Worm (Caenorhabditis elegans) whole organism, young adult: ENCODE measurements around the gene C54E10.10.

ENCODE experiments used
- Y95B8A.8 ChIP-seq: fragments of 200-800 bp; sonication (Bioruptor generic); IDR thresholded peaks from 2 replicates; pipeline ENCODE4 v1.3.6; 2022; ENCODE audit warnings: missing genetic modification reagents, missing genetic modification characterization, missing compliant biosample characterization
- atf-7 ChIP-seq: sonication (generic microtip); optimal IDR thresholded peaks from 2 replicates; lab custom pipeline; 2017; ENCODE audit warnings: mild to moderate bottlenecking, missing genetic modification characterization, missing compliant biosample characterization
- him-1 ChIP-seq: sonication (generic microtip); optimal IDR thresholded peaks from 2 replicates; lab custom pipeline; 2016; ENCODE audit warnings: missing genotype, missing genetic modification reagents, missing genetic modification characterization, missing compliant biosample characterization
- tbp1 ChIP-seq: fragments of 200-800 bp; sonication (Bioruptor generic); optimal IDR thresholded peaks from 2 replicates; lab custom pipeline; 2018; ENCODE audit warnings: mild to moderate bottlenecking, missing genetic modification characterization, missing compliant biosample characterization
- unc-62 ChIP-seq: fragments of 150-350 bp; optimal IDR thresholded peaks from 2 replicates; lab custom pipeline; 2014; ENCODE audit warnings: missing biosample characterization, missing genetic modification reagents, missing genetic modification characterization

DNA sequence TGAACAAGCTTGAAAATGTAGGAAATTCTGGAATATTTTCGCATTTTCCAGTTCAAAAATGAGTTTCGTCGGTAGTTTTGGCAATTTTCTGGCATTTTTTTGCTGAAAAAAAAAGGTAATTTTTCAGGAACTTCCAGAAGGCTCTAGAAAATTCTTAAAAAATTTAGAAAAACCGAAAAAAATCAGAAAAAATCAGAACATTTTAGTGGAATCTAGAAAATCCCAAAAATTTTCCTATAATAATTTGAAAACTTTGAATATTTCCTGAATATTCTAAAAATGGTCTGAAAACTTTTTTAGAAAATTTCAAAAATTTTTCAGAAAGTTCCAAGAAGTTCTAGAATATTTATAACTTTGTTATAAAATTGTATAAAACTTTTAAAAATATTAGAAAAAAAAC, 16.5 kb downstream of the C54E10.10 start, which contains the start of gene Y17D7B.3:
- no peak for TF ChIP-seq unc-62 (GFP tag; lab: Kevin White, UChicago)
- TF ChIP-seq him-1 (tag; lab: Kevin White, UChicago) = no peak
- no peak for TF ChIP-seq atf-7 (tag; lab: Kevin White, UChicago)
- TF ChIP-seq Y95B8A.8 (GFP tag; lab: Robert Waterston, UW) = no peak
- no peak for TF ChIP-seq tbp1 (GFP tag; lab: Kevin White, UChicago)
